Worm (Caenorhabditis elegans) whole organism, L2 larva: Measurements from ENCODE around the gene srsx-14.

Experiments
- F13H6.1 ChIP-seq: sonication (generic microtip); optimal IDR thresholded peaks from 2 replicates; lab custom pipeline; 2016; ENCODE audit warnings: missing genetic modification characterization, missing compliant biosample characterization
- R02D3.7 ChIP-seq: fragments of 150-350 bp; optimal IDR thresholded peaks from 2 replicates; lab custom pipeline; 2014; ENCODE audit warnings: missing biosample characterization, missing genetic modification characterization
- ZK546.5 ChIP-seq: sonication (generic microtip); optimal IDR thresholded peaks from 2 replicates; lab custom pipeline; 2017; ENCODE audit warnings: missing biosample characterization, missing genetic modification characterization
- alr-1 ChIP-seq: fragments of 150-350 bp; optimal IDR thresholded peaks from 2 replicates; lab custom pipeline; 2014; ENCODE audit warnings: missing biosample characterization, missing genetic modification characterization
- elt-1 ChIP-seq: fragments of 150-350 bp; optimal IDR thresholded peaks from 2 replicates; lab custom pipeline; 2014; ENCODE audit warnings: missing biosample characterization, missing genetic modification characterization
- elt-3 ChIP-seq: sonication (generic microtip); optimal IDR thresholded peaks from 2 replicates; lab custom pipeline; 2017; ENCODE audit warnings: missing biosample characterization, missing genetic modification characterization
- fos-1 ChIP-seq: fragments of 150-350 bp; optimal IDR thresholded peaks from 2 replicates; lab custom pipeline; 2014; ENCODE audit warnings: missing biosample characterization, missing genetic modification characterization
- mab-5 ChIP-seq: fragments of 150-350 bp; optimal IDR thresholded peaks from 2 replicates; lab custom pipeline; 2014; ENCODE audit warnings: missing biosample characterization, missing genetic modification characterization
- nhr-237 ChIP-seq: fragments of 150-350 bp; optimal IDR thresholded peaks from 2 replicates; lab custom pipeline; 2014; ENCODE audit warnings: missing biosample characterization, missing genetic modification characterization
- nhr-77 ChIP-seq: fragments of 150-350 bp; optimal IDR thresholded peaks from 2 replicates; lab custom pipeline; 2014; ENCODE audit warnings: missing biosample characterization, missing genetic modification characterization
- snpc-4 ChIP-seq: fragments of 150-350 bp; optimal IDR thresholded peaks from 2 replicates; lab custom pipeline; 2014; ENCODE audit warnings: missing biosample characterization, missing genetic modification characterization

DNA sequence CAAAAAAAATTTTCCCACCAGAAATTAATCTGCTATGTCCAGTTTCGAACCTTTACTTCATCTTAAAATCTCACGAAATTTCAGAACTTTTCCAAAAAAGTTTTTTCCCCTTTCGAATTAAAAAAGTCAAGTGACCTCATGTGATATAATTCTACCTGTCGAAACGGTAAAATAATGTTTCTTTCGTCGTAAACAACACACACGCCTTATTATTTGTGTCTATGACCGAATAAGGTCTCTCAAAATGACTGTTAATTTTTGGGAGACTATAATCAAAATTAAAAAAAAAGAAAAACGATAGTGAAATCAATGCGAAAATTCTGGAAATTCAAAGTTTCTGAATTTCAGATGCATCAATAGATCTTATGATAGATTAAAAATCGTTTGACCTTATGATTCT is 43.8 kb downstream of the srsx-14 start:
- no peak for TF ChIP-seq F13H6.1
- TF ChIP-seq fos-1 (tag; lab: Kevin White, UChicago), result no peak
- TF ChIP-seq ZK546.5 (tag; lab: Kevin White, UChicago), result no peak
- TF ChIP-seq nhr-237 (tag; lab: Kevin White, UChicago), result no peak
- no peak for TF ChIP-seq mab-5 (tag; lab: Kevin White, UChicago)
- TF ChIP-seq alr-1 (tag; lab: Kevin White, UChicago), result no peak
- TF ChIP-seq nhr-77 (tag; lab: Kevin White, UChicago), result no peak
- TF ChIP-seq R02D3.7 (tag; lab: Kevin White, UChicago), result no peak
- no peak for TF ChIP-seq elt-1 (tag; lab: Kevin White, UChicago)
- TF ChIP-seq snpc-4 (tag; lab: Kevin White, UChicago), result no peak
- TF ChIP-seq elt-3 (tag; lab: Kevin White, UChicago), result no peak
